Worm (Caenorhabditis elegans): ENCODE measurements around the gene tat-2.

Gene tat-2

ce11 chrIV:4795111-4795510 lies 51.6 kb downstream of the tat-2 start:
- TF ChIP-seq zag-1 (tag; optimal IDR thresholded peaks at IDR 0.05), result no peak
- no peak for TF ChIP-seq nhr-6 (tag; optimal IDR thresholded peaks at IDR 0.05)
- no peak for TF ChIP-seq aly-2 (tag; optimal IDR thresholded peaks at IDR 0.05)
- no peak for TF ChIP-seq elt-3 (tag; optimal IDR thresholded peaks at IDR 0.05)
- no peak for TF ChIP-seq mab-5 (tag; optimal IDR thresholded peaks at IDR 0.05)

ce11 chrIV:4789445-4789844 lies 57.2 kb downstream of the tat-2 start, which contains the start of gene R11E3.1:
TSS of gene R11E3.1 (plus strand) at chrIV:4789745.
- TF ChIP-seq nhr-237 (tag; optimal IDR thresholded peaks at IDR 0.05) (no peak), sem-4 (tag; optimal IDR thresholded peaks at IDR 0.05) (no peak), zag-1 (tag; optimal IDR thresholded peaks at IDR 0.05) (no peak), sma-3 (GFP tag; optimal IDR thresholded peaks at IDR 0.05) (no peak), elt-3 (tag; optimal IDR thresholded peaks at IDR 0.05) (no peak), ztf-4 (tag; optimal IDR thresholded peaks at IDR 0.05) (no peak), alr-1 (tag; optimal IDR thresholded peaks at IDR 0.05) (no peak), ZK546.5 (tag; optimal IDR thresholded peaks at IDR 0.05) (no peak), nhr-77 (tag; optimal IDR thresholded peaks at IDR 0.05) (no peak), ceh-16 (tag; optimal IDR thresholded peaks at IDR 0.05) (no peak), nhr-25 (tag; optimal IDR thresholded peaks at IDR 0.05) (no peak), peb-1 (tag; optimal IDR thresholded peaks at IDR 0.05) (no peak), nhr-23 (tag; optimal IDR thresholded peaks at IDR 0.05) (no peak), F13H6.1 (tag; optimal IDR thresholded peaks at IDR 0.05) (no peak), ztf-11 (tag; optimal IDR thresholded peaks at IDR 0.05) (no peak), C34F6.9 (tag; optimal IDR thresholded peaks at IDR 0.05) (no peak)

ce11 chrIV:4788332-4788731 lies 58.4 kb downstream of the tat-2 start, which contains the start of gene nhr-104:
TSS of gene nhr-104 (minus strand) at chrIV:4788692.
- TF ChIP-seq aly-2 (tag; optimal IDR thresholded peaks at IDR 0.05), result no peak
- no peak for TF ChIP-seq elt-1 (tag; optimal IDR thresholded peaks at IDR 0.05)
- no peak for TF ChIP-seq ZK546.5 (tag; optimal IDR thresholded peaks at IDR 0.05)
- TF ChIP-seq F13H6.1 (tag; optimal IDR thresholded peaks at IDR 0.05), result peak; percentile 27
- TF ChIP-seq nhr-77 (tag; optimal IDR thresholded peaks at IDR 0.05), result no peak
- no peak for TF ChIP-seq alr-1 (tag; optimal IDR thresholded peaks at IDR 0.05)
- no peak for TF ChIP-seq ama-1 (optimal IDR thresholded peaks at IDR 0.05)
- peak; percentile 47 for TF ChIP-seq C34F6.9 (tag; optimal IDR thresholded peaks at IDR 0.05)
- TF ChIP-seq nhr-21 (tag; optimal IDR thresholded peaks at IDR 0.05), result peak; percentile 38
- TF ChIP-seq skn-1 (tag; optimal IDR thresholded peaks at IDR 0.05), result peak; percentile 78
- peak; percentile 5 for TF ChIP-seq blmp-1 (tag; optimal IDR thresholded peaks at IDR 0.05; ENCODE audit: insufficient read depth)
- TF ChIP-seq elt-3 (tag; optimal IDR thresholded peaks at IDR 0.05), result no peak
- no peak for TF ChIP-seq nhr-10 (tag; optimal IDR thresholded peaks at IDR 0.05)
- TF ChIP-seq ceh-82 (tag; optimal IDR thresholded peaks at IDR 0.05), result no peak
- no peak for TF ChIP-seq dmd-4 (tag; optimal IDR thresholded peaks at IDR 0.05)
- TF ChIP-seq ceh-16 (tag; optimal IDR thresholded peaks at IDR 0.05), result no peak
- no peak for TF ChIP-seq ztf-1 (GFP tag; conservative IDR thresholded peaks at IDR 0.05)
- TF ChIP-seq mdl-1 (tag; optimal IDR thresholded peaks at IDR 0.05), result peak in 1 of 2 experiments; percentile 36
- TF ChIP-seq nhr-11 (tag; optimal IDR thresholded peaks at IDR 0.05), result no peak
- TF ChIP-seq sma-3 (GFP tag; optimal IDR thresholded peaks at IDR 0.05), result peak; percentile 59
- peak in 1 of 2 experiments; percentile 56 for TF ChIP-seq lsy-2 (tag; optimal IDR thresholded peaks at IDR 0.05)
- TF ChIP-seq gmeb-1 (tag; optimal IDR thresholded peaks at IDR 0.05), result peak; percentile 54
- peak; percentile 65 for TF ChIP-seq fos-1 (tag; optimal IDR thresholded peaks at IDR 0.05)
- TF ChIP-seq nhr-25 (tag; optimal IDR thresholded peaks at IDR 0.05), result peak; percentile 60
- TF ChIP-seq sma-9 (GFP tag; optimal IDR thresholded peaks at IDR 0.05), result peak; percentile 74
- no peak for TF ChIP-seq sma-9 (tag; optimal IDR thresholded peaks at IDR 0.05)
- no peak for TF ChIP-seq unc-39 (tag; optimal IDR thresholded peaks at IDR 0.05)
- no peak for TF ChIP-seq ztf-11 (tag; optimal IDR thresholded peaks at IDR 0.05)
- TF ChIP-seq unc-62 (GFP tag; optimal IDR thresholded peaks at IDR 0.05), result no peak
- TF ChIP-seq R02D3.7 (tag; optimal IDR thresholded peaks at IDR 0.05), result no peak
- peak; percentile 86 for TF ChIP-seq nhr-129 (tag; optimal IDR thresholded peaks at IDR 0.05)
- TF ChIP-seq snpc-4 (tag; optimal IDR thresholded peaks at IDR 0.05), result no peak
- no peak for TF ChIP-seq ztf-4 (tag; optimal IDR thresholded peaks at IDR 0.05)
- TF ChIP-seq nhr-6 (tag; optimal IDR thresholded peaks at IDR 0.05), result no peak
- no peak for TF ChIP-seq mbf-1 (tag; optimal IDR thresholded peaks at IDR 0.05)
- no peak for TF ChIP-seq egl-27 (tag; optimal IDR thresholded peaks at IDR 0.05)
- TF ChIP-seq crh-2 (tag; optimal IDR thresholded peaks at IDR 0.05), result peak; percentile 68
- TF ChIP-seq nhr-237 (tag; optimal IDR thresholded peaks at IDR 0.05), result no peak
- no peak for TF ChIP-seq sem-4 (tag; optimal IDR thresholded peaks at IDR 0.05)
